Worm (Caenorhabditis elegans) whole organism, late embryonic: Measurements from ENCODE around the gene nhr-285.
"Not testable (repeated sequence)": the region's sequence is repeated elsewhere in the genome, so short reads cannot be mapped to it uniquely, and the experiment has no call there.

Experiments used
- K02D7.2 ChIP-seq: sonication (generic microtip); optimal IDR thresholded peaks from 2 replicates; lab custom pipeline; 2017; ENCODE audit warnings: mild to moderate bottlenecking, missing genetic modification characterization, missing compliant biosample characterization
- K09A11.1 ChIP-seq: sonication (generic microtip); optimal IDR thresholded peaks from 2 replicates; lab custom pipeline; 2017; ENCODE audit warnings: antibody characterized with exemption, mild to moderate bottlenecking, missing genetic modification characterization, missing compliant biosample characterization; ENCODE audit not compliant: insufficient read depth
- Y22D7AL.16 ChIP-seq: sonication (generic microtip); optimal IDR thresholded peaks from 2 replicates; lab custom pipeline; 2016; ENCODE audit warnings: missing genetic modification characterization, missing compliant biosample characterization
- ahr-1 ChIP-seq: sonication (generic microtip); optimal IDR thresholded peaks from 2 replicates; lab custom pipeline; 2016; ENCODE audit warnings: missing genetic modification characterization, missing compliant biosample characterization
- ceh-18 ChIP-seq: sonication (generic microtip); optimal IDR thresholded peaks from 2 replicates; lab custom pipeline; 2016; ENCODE audit warnings: missing genetic modification characterization, missing compliant biosample characterization
- ceh-19 ChIP-seq: fragments of 200-800 bp; sonication (Bioruptor generic); optimal IDR thresholded peaks from 2 replicates; lab custom pipeline; 2018; ENCODE audit warnings: mild to moderate bottlenecking, missing genetic modification characterization, missing compliant biosample characterization
- ceh-22 ChIP-seq: sonication (generic microtip); optimal IDR thresholded peaks from 2 replicates; lab custom pipeline; 2017; ENCODE audit warnings: missing biosample characterization, missing genetic modification characterization
- ceh-34 ChIP-seq: sonication (generic microtip); optimal IDR thresholded peaks from 2 replicates; lab custom pipeline; 2016; ENCODE audit warnings: mild to moderate bottlenecking, missing genetic modification characterization, missing compliant biosample characterization
- ceh-45 ChIP-seq: fragments of 200-800 bp; sonication (Bioruptor generic); IDR thresholded peaks from 2 replicates; pipeline ENCODE4 v1.3.6; 2022; ENCODE audit warnings: missing genetic modification reagents, missing genetic modification characterization, missing compliant biosample characterization
- ceh-6 ChIP-seq: fragments of 200-800 bp; sonication (Bioruptor generic); optimal IDR thresholded peaks from 2 replicates; lab custom pipeline; 2018; ENCODE audit warnings: mild to moderate bottlenecking, missing genetic modification characterization, missing compliant biosample characterization
- che-1 ChIP-seq: sonication (generic microtip); optimal IDR thresholded peaks from 2 replicates; lab custom pipeline; 2016; ENCODE audit warnings: mild to moderate bottlenecking, missing genetic modification characterization, missing compliant biosample characterization
- dve-1 ChIP-seq: sonication (generic microtip); optimal IDR thresholded peaks from 2 replicates; lab custom pipeline; 2017; ENCODE audit warnings: antibody characterized with exemption, mild to moderate bottlenecking, missing genetic modification characterization, missing compliant biosample characterization
- elt-2 ChIP-seq: sonication (generic microtip); optimal IDR thresholded peaks from 2 replicates; lab custom pipeline; 2016; ENCODE audit warnings: missing genetic modification reagents, missing genetic modification characterization, missing compliant biosample characterization
- eyg-1 ChIP-seq: sonication (generic microtip); optimal IDR thresholded peaks from 2 replicates; lab custom pipeline; 2016; ENCODE audit warnings: missing genotype, missing genetic modification characterization, missing compliant biosample characterization
- gmeb-2 ChIP-seq: sonication (generic microtip); optimal IDR thresholded peaks from 2 replicates; lab custom pipeline; 2016; ENCODE audit warnings: missing genetic modification characterization, inconsistent platforms, missing compliant biosample characterization
- hlh-13 ChIP-seq: fragments of 200-800 bp; sonication (Bioruptor generic); optimal IDR thresholded peaks from 2 replicates; lab custom pipeline; 2018; ENCODE audit warnings: mild to moderate bottlenecking, missing genetic modification characterization, missing compliant biosample characterization
- hlh-30 ChIP-seq: sonication (generic microtip); optimal IDR thresholded peaks from 2 replicates; lab custom pipeline; 2017; ENCODE audit warnings: antibody characterized with exemption, missing genetic modification characterization, missing compliant biosample characterization; ENCODE audit not compliant: insufficient read depth
- hlh-8 ChIP-seq: sonication (generic microtip); optimal IDR thresholded peaks from 2 replicates; lab custom pipeline; 2016; ENCODE audit warnings: missing genotype, missing genetic modification characterization, missing compliant biosample characterization
- lim-6 ChIP-seq: sonication (generic microtip); optimal IDR thresholded peaks from 2 replicates; lab custom pipeline; 2016; ENCODE audit warnings: missing genetic modification characterization, missing compliant biosample characterization
- lin-11 ChIP-seq: fragments of 200-800 bp; sonication (Bioruptor generic); optimal IDR thresholded peaks from 2 replicates; lab custom pipeline; 2018; ENCODE audit warnings: mild to moderate bottlenecking, missing genetic modification characterization, missing compliant biosample characterization
- mec-3 ChIP-seq: sonication (generic microtip); optimal IDR thresholded peaks from 2 replicates; lab custom pipeline; 2016; ENCODE audit warnings: borderline replicate concordance, missing genetic modification characterization, missing compliant biosample characterization
- nfya-1 ChIP-seq: sonication (generic microtip); optimal IDR thresholded peaks from 2 replicates; lab custom pipeline; 2017; ENCODE audit warnings: missing genetic modification characterization, mild to moderate bottlenecking, missing compliant biosample characterization, antibody characterized with exemption, moderate library complexity
- nhr-11 ChIP-seq: fragments of 150-350 bp; optimal IDR thresholded peaks from 2 replicates; lab custom pipeline; 2014; ENCODE audit warnings: missing biosample characterization, missing genetic modification characterization
- nhr-232 ChIP-seq: sonication (generic microtip); optimal IDR thresholded peaks from 2 replicates; lab custom pipeline; 2016; ENCODE audit warnings: missing genetic modification characterization, missing compliant biosample characterization
- pax-1 ChIP-seq: fragments of 150-350 bp; optimal IDR thresholded peaks from 2 replicates; lab custom pipeline; 2014; ENCODE audit warnings: missing biosample characterization, missing genetic modification characterization
- pha-2 ChIP-seq: sonication (generic microtip); optimal IDR thresholded peaks from 2 replicates; lab custom pipeline; 2017; ENCODE audit warnings: mild to moderate bottlenecking, missing genetic modification characterization, missing compliant biosample characterization
- pqm-1 ChIP-seq: sonication (generic microtip); optimal IDR thresholded peaks from 2 replicates; lab custom pipeline; 2016; ENCODE audit warnings: missing genetic modification characterization, missing compliant biosample characterization
- sdc-2 ChIP-seq: sonication (generic microtip); optimal IDR thresholded peaks from 2 replicates; lab custom pipeline; 2016; ENCODE audit warnings: missing genotype, missing genetic modification characterization, missing compliant biosample characterization
- tbx-7 ChIP-seq: sonication (generic microtip); optimal IDR thresholded peaks from 2 replicates; lab custom pipeline; 2016; ENCODE audit warnings: missing genotype, missing genetic modification characterization, missing compliant biosample characterization
- ttx-3 ChIP-seq: sonication (generic microtip); optimal IDR thresholded peaks from 2 replicates; lab custom pipeline; 2016; ENCODE audit warnings: missing genetic modification reagents, missing genetic modification characterization, missing compliant biosample characterization
- unc-3 ChIP-seq, 2 experiments: fragments of 200-800 bp in 1 of 2; sonication (Bioruptor generic) in 1 of 2; sonication (generic microtip) in 1 of 2; conservative IDR thresholded peaks in 1 of 2; optimal IDR thresholded peaks in 1 of 2; 2 replicates each; pipeline versions ENCODE4 v1.3.6 to Lab custom; 2016 to 2022; ENCODE audit warnings: missing compliant biosample characterization in 2 of 2, missing genetic modification characterization in 2 of 2, missing genetic modification reagents in 1 of 2
- unc-42 ChIP-seq: sonication (generic microtip); optimal IDR thresholded peaks from 2 replicates; lab custom pipeline; 2016; ENCODE audit warnings: missing genotype, missing genetic modification characterization, missing compliant biosample characterization
- unc-55 ChIP-seq: sonication (generic microtip); optimal IDR thresholded peaks from 2 replicates; lab custom pipeline; 2017; ENCODE audit warnings: missing biosample characterization, missing genetic modification reagents, missing genetic modification characterization
- unc-86 ChIP-seq: sonication (generic microtip); optimal IDR thresholded peaks from 2 replicates; lab custom pipeline; 2016; ENCODE audit warnings: missing genetic modification characterization, missing compliant biosample characterization
- ztf-16 ChIP-seq: sonication (generic microtip); optimal IDR thresholded peaks from 2 replicates; lab custom pipeline; 2017; ENCODE audit warnings: missing genetic modification characterization, missing compliant biosample characterization

The nhr-285 gene

ce11 chrV:15802623-15803022, 23.6 kb upstream of the nhr-285 start, which contains the start of gene T26E4.9:
Gene T26E4.9, minus strand, starts transcription at chrV:15802723.
- TF ChIP-seq elt-2 (tag; lab: Kevin White, UChicago); ceh-6 (GFP tag; lab: Kevin White, UChicago); ahr-1: not testable (repeated sequence)

DNA sequence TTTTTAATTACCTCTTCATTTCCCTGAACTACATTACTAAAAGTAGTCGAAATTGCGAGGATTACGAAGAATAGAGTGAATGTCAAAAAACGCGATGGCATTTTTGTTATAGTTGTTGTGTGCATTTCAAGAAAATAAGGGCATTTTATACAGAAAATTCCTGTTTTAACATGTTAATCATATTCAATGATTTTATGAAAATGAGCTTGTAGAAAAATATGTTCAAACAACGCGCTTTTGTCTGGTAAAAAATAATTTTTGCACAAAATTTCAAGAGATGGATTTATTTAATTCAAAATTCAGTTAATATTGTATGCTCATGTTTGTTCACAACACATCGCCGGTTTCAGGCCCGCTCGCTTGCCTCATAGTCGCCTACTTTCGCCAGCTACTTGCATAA, 19.1 kb upstream of the nhr-285 start, which contains the start of gene T26E4.10:
TSS of gene T26E4.10 (minus strand) at position 101 of the 400 bp plus-strand sequence.
- TF ChIP-seq pha-2: no peak
- TF ChIP-seq, all 69 proteins: peak for 0

ce11 chrV:15796087-15796486, 17.1 kb upstream of the nhr-285 start, which contains the start of gene nhr-223:
Gene nhr-223, plus strand, starts transcription at chrV:15796387.
- TF ChIP-seq tbx-7 (tag; lab: Kevin White, UChicago) (no peak), ceh-34 (no peak), lim-6 (tag; lab: Kevin White, UChicago) (no peak), ceh-22 (tag; lab: Kevin White, UChicago) (no peak), mec-3 (tag; lab: Kevin White, UChicago) (no peak)

ce11 chrV:15793270-15793669, 14.2 kb upstream of the nhr-285 start, which contains the start of gene T26E4.7:
Gene T26E4.7, plus strand, starts transcription at chrV:15793570.
- TF ChIP-seq dve-1 (tag; lab: Kevin White, UChicago) (no peak), K02D7.2 (tag; lab: Kevin White, UChicago) (no peak), sdc-2 (no peak), nfya-1 (tag; lab: Kevin White, UChicago) (no peak), pax-1 (tag; lab: Kevin White, UChicago) (no peak), mec-3 (tag; lab: Kevin White, UChicago) (no peak), hlh-13 (no peak), gmeb-2 (tag; lab: Kevin White, UChicago) (no peak)

DNA sequence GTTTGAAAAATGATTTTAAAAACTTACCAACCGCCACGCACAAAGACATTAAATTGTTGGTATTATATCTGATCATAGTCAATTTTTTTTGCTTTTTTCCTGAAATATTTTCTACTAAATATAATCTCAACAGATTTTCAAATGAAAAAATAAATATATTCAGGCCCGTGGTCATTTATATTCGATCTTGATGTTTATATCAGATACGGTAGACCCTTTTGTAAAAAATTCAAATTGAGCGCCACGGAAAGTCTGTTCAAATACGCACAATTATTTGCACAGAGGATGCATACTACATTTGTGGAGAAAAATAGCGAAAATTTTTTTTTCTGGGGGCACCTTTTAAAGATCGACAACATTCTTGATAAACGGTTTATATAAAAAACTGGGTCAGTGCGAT, 13.4 kb upstream of the nhr-285 start, which contains the start of gene T26E4.4:
TSS of gene T26E4.4 (minus strand) at position 101 of the 400 bp plus-strand sequence.
- no peak for TF ChIP-seq che-1
- TF ChIP-seq hlh-30 (tag; lab: Kevin White, UChicago): no peak
- TF ChIP-seq dve-1 (tag; lab: Kevin White, UChicago): no peak
- TF ChIP-seq gmeb-2 (tag; lab: Kevin White, UChicago): no peak
- TF ChIP-seq sdc-2: no peak
- no peak for TF ChIP-seq unc-42 (tag; lab: Kevin White, UChicago)
- no peak for TF ChIP-seq ttx-3 (tag; lab: Kevin White, UChicago)
- no peak for TF ChIP-seq nhr-11 (tag; lab: Kevin White, UChicago)
- TF ChIP-seq ahr-1: no peak
- TF ChIP-seq ztf-16 (tag; lab: Kevin White, UChicago): no peak
- TF ChIP-seq ceh-19 (GFP tag; lab: Kevin White, UChicago): no peak
- TF ChIP-seq K09A11.1: no peak
- TF ChIP-seq unc-86 (tag; lab: Kevin White, UChicago): no peak
- TF ChIP-seq ceh-45 (GFP tag; lab: Robert Waterston, UW): no peak
- TF ChIP-seq ceh-6 (GFP tag; lab: Kevin White, UChicago): no peak
- TF ChIP-seq ceh-34: no peak
- no peak for TF ChIP-seq lin-11 (tag; lab: Kevin White, UChicago)
- no peak for TF ChIP-seq unc-55 (GFP tag; lab: Kevin White, UChicago)
- no peak for TF ChIP-seq pqm-1 (tag; lab: Kevin White, UChicago)
- TF ChIP-seq ceh-22 (tag; lab: Kevin White, UChicago): no peak

DNA sequence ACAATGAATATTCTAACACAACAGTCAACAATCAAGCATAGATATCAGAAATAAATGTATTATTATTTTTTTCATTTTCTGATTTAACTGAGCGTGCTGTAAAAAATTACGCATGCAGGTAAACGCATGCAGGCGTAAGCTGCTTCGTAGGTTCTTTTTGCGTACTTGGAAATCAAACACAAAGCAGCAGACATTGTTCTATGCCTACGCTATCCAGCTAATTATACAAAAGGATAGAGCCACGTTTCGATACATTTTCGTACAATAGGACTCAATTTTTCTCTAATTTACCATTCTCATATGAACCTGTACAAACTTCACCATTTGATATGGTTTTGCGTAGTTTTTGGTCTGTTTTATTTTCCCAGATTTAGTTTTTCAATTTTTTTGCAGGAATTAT, 3.5 kb upstream of the nhr-285 start, which contains the start of gene T26E4.3:
TSS of gene T26E4.3 (plus strand) at position 301 of the 400 bp plus-strand sequence.
- no peak for TF ChIP-seq lin-11 (tag; lab: Kevin White, UChicago)
- TF ChIP-seq nfya-1 (tag; lab: Kevin White, UChicago): no peak
- TF ChIP-seq nhr-232 (tag; lab: Kevin White, UChicago): no peak
- TF ChIP-seq ceh-18: no peak
- no peak for TF ChIP-seq pax-1 (tag; lab: Kevin White, UChicago)
- TF ChIP-seq gmeb-2 (tag; lab: Kevin White, UChicago): no peak
- TF ChIP-seq hlh-8 (tag; lab: Kevin White, UChicago): no peak
- TF ChIP-seq che-1: no peak
- TF ChIP-seq unc-3 (GFP tag; conservative IDR thresholded peaks at IDR 0.05; lab: Robert Waterston, UW): no peak
- TF ChIP-seq unc-3 (tag; optimal IDR thresholded peaks at IDR 0.05; lab: Kevin White, UChicago): no peak
- no peak for TF ChIP-seq sdc-2
- no peak for TF ChIP-seq ahr-1
- TF ChIP-seq Y22D7AL.16 (tag; lab: Kevin White, UChicago): no peak
- no peak for TF ChIP-seq ceh-19 (GFP tag; lab: Kevin White, UChicago)
- TF ChIP-seq ttx-3 (tag; lab: Kevin White, UChicago): no peak
- no peak for TF ChIP-seq eyg-1 (tag; lab: Kevin White, UChicago)
